Worm (Caenorhabditis elegans): ENCODE data around the gene lin-8.

ce11 chrII:3055531-3055930 is 1.1 kb upstream of the lin-8 start:
- TF ChIP-seq efl-1 (GFP tag; optimal IDR thresholded peaks at IDR 0.05) (no peak), gei-17 (GFP tag; optimal IDR thresholded peaks at IDR 0.05) (no peak), ztf-26 (tag; optimal IDR thresholded peaks at IDR 0.05) (no peak), unc-62 (GFP tag; optimal IDR thresholded peaks at IDR 0.05) (no peak)
